Fruit fly (Drosophila melanogaster) whole organism, embryonic: ENCODE measurements around the gene CG31525.
A peak's percentile ranks its signal among the peaks of the same experiment; 100 is the strongest.

Experiments
- Adf1 ChIP-seq: fragments of 200-800 bp; sonication (Bioruptor generic); IDR thresholded peaks from 2 replicates; pipeline ENCODE4 v1.3.6; 2022; ENCODE audit warnings: missing biosample characterization, missing genetic modification characterization
- Awh ChIP-seq: fragments of 200-800 bp; sonication (Bioruptor generic); IDR thresholded peaks from 2 replicates; pipeline ENCODE4, ENCODE4 v1.3.6; 2022; ENCODE audit warnings: missing biosample characterization, missing genetic modification characterization
- CG10209 ChIP-seq: fragments of 200-800 bp; sonication (Bioruptor generic); optimal IDR thresholded peaks from 3 replicates; lab custom pipeline; 2017; ENCODE audit warnings: missing biosample characterization, mild to moderate bottlenecking, missing genetic modification characterization, missing genetic modification reagents
- CG11456 ChIP-seq: fragments of 200-800 bp; sonication (Bioruptor generic); IDR thresholded peaks from 3 replicates; pipeline ENCODE4 v1.3.6; 2022; ENCODE audit warnings: missing biosample characterization, missing genetic modification characterization
- CG13287 ChIP-seq: fragments of 200-800 bp; sonication (Bioruptor generic); IDR thresholded peaks from 2 replicates; pipeline ENCODE4 v1.3.6; 2022; ENCODE audit warnings: missing biosample characterization, missing genetic modification characterization; ENCODE audit not compliant: partially characterized antibody
- CG14965 ChIP-seq: fragments of 200-800 bp; sonication (Bioruptor generic); optimal IDR thresholded peaks from 2 replicates; lab custom pipeline; 2016; ENCODE audit warnings: missing biosample characterization, missing genetic modification characterization, borderline replicate concordance
- CG17912 ChIP-seq: fragments of 200-800 bp; sonication (Bioruptor generic); optimal IDR thresholded peaks from 2 replicates; lab custom pipeline; 2018; ENCODE audit warnings: missing biosample characterization, mild to moderate bottlenecking, missing genetic modification characterization
- CG18011 ChIP-seq: fragments of 200-800 bp; sonication (Bioruptor generic); optimal IDR thresholded peaks from 2 replicates; lab custom pipeline; 2017; ENCODE audit warnings: missing biosample characterization, missing genetic modification characterization, mild to moderate bottlenecking, moderate library complexity, missing genotype
- CG4282 ChIP-seq: fragments of 200-800 bp; sonication (Bioruptor generic); optimal IDR thresholded peaks from 2 replicates; lab custom pipeline; 2016; ENCODE audit warnings: missing biosample characterization, missing genetic modification characterization
- CG5180 ChIP-seq: fragments of 200-800 bp; sonication (Bioruptor generic); optimal IDR thresholded peaks from 3 replicates; lab custom pipeline; 2017; ENCODE audit warnings: missing biosample characterization, missing genetic modification characterization, mild to moderate bottlenecking, moderate library complexity, missing genetic modification reagents
- CG5953 ChIP-seq: fragments of 200-800 bp; sonication (Bioruptor generic); IDR thresholded peaks from 2 replicates; pipeline ENCODE4 v1.3.6; 2022; ENCODE audit warnings: missing biosample characterization, missing genetic modification characterization
- CG9932 ChIP-seq: fragments of 200-800 bp; sonication (Bioruptor generic); IDR thresholded peaks from 2 replicates; pipeline ENCODE4 v1.3.6; 2022; ENCODE audit warnings: missing biosample characterization, missing genetic modification characterization
- Deaf1 ChIP-seq: fragments of 200-800 bp; optimal IDR thresholded peaks from 3 replicates; lab custom pipeline; 2019; ENCODE audit warnings: missing biosample characterization, mild to moderate bottlenecking, missing genetic modification characterization, moderate library complexity
- Ets65A ChIP-seq: fragments of 200-800 bp; sonication (Bioruptor generic); peaks from one replicate; lab custom pipeline; 2016; ENCODE audit warnings: missing biosample characterization, missing genetic modification characterization
- Fer2 ChIP-seq: fragments of 200-800 bp; sonication (Bioruptor generic); optimal IDR thresholded peaks from 2 replicates; lab custom pipeline; 2018; ENCODE audit warnings: missing biosample characterization, mild to moderate bottlenecking, missing genetic modification characterization, moderate library complexity
- HHEX ChIP-seq: fragments of 200-800 bp; sonication (Bioruptor generic); optimal IDR thresholded peaks from 3 replicates; lab custom pipeline; 2017; ENCODE audit warnings: missing biosample characterization, mild to moderate bottlenecking, missing genetic modification characterization, missing genetic modification reagents
- Jarid2 ChIP-seq: fragments of 200-800 bp; sonication (Bioruptor generic); optimal IDR thresholded peaks from 3 replicates; lab custom pipeline; 2017; ENCODE audit warnings: mild to moderate bottlenecking, missing biosample characterization, missing genetic modification reagents, missing genetic modification characterization
- Med ChIP-seq: fragments of 200-800 bp; sonication (Bioruptor generic); peaks from one replicate; lab custom pipeline; 2016; ENCODE audit warnings: missing biosample characterization, missing genetic modification characterization, mild to moderate bottlenecking, inconsistent platforms, moderate library complexity
- Myb ChIP-seq: fragments of 200-800 bp; sonication (Bioruptor generic); optimal IDR thresholded peaks from 2 replicates; lab custom pipeline; 2016; ENCODE audit warnings: missing biosample characterization, missing genetic modification characterization
- Opbp ChIP-seq: fragments of 200-800 bp; sonication (Bioruptor generic); IDR thresholded peaks from 3 replicates; pipeline ENCODE4 v1.3.6; 2022; ENCODE audit warnings: missing biosample characterization, missing genetic modification characterization; ENCODE audit not compliant: partially characterized antibody
- Optix ChIP-seq: fragments of 200-800 bp; sonication (Bioruptor generic); IDR thresholded peaks from 3 replicates; pipeline ENCODE4 v1.3.6; 2022; ENCODE audit warnings: missing biosample characterization, missing genetic modification characterization
- aop ChIP-seq: fragments of 200-800 bp; sonication (Bioruptor generic); IDR thresholded peaks from 2 replicates; pipeline ENCODE4 v1.3.6; 2022; ENCODE audit warnings: missing biosample characterization, missing genetic modification characterization
- cad ChIP-seq: fragments of >200 bp; optimal IDR thresholded peaks from 2 replicates; lab custom pipeline; 2017; ENCODE audit warnings: missing biosample characterization, missing genetic modification characterization
- chinmo ChIP-seq: fragments of 200-800 bp; sonication (Bioruptor generic); IDR thresholded peaks from 4 replicates; pipeline ENCODE4 v1.3.6; 2022; ENCODE audit warnings: missing biosample characterization, missing genetic modification characterization; ENCODE audit not compliant: partially characterized antibody
- chm ChIP-seq: fragments of 200-800 bp; sonication (Bioruptor generic); IDR thresholded peaks from 2 replicates; pipeline ENCODE4 v1.3.6; 2022; ENCODE audit warnings: missing biosample characterization, missing genetic modification characterization
- ci ChIP-seq: fragments of 200-800 bp; sonication (Bioruptor generic); IDR thresholded peaks from 3 replicates; pipeline ENCODE4 v1.3.6; 2022; ENCODE audit warnings: missing biosample characterization, missing genetic modification characterization
- crol ChIP-seq: fragments of 200-800 bp; sonication (Bioruptor generic); IDR thresholded peaks from 2 replicates; pipeline ENCODE4 v1.3.6; 2022; ENCODE audit warnings: missing biosample characterization, missing genetic modification characterization
- ftz-f1 ChIP-seq: fragments of 200-800 bp; sonication (Bioruptor generic); optimal IDR thresholded peaks from 2 replicates; lab custom pipeline; 2016; ENCODE audit warnings: missing biosample characterization, missing genetic modification characterization
- hkb ChIP-seq, 2 experiments: fragments of 200-800 bp in 1 of 2; fragments of >200 bp in 1 of 2; sonication (Bioruptor generic) in 1 of 2; IDR thresholded peaks in 1 of 2; optimal IDR thresholded peaks in 1 of 2; 2 replicates each; pipeline versions ENCODE4 v1.3.6 to Lab custom; 2017 to 2022; ENCODE audit warnings: missing biosample characterization in 1 of 2, missing genetic modification characterization in 1 of 2
- odd ChIP-seq: fragments of 200-800 bp; sonication (Bioruptor generic); optimal IDR thresholded peaks from 2 replicates; lab custom pipeline; 2017; ENCODE audit warnings: missing biosample characterization, mild to moderate bottlenecking, missing genetic modification characterization
- pros ChIP-seq: fragments of 200-800 bp; sonication (Bioruptor generic); optimal IDR thresholded peaks from 3 replicates; lab custom pipeline; 2019; ENCODE audit warnings: missing biosample characterization, mild to moderate bottlenecking, missing genetic modification characterization, moderate library complexity
- psq ChIP-seq: fragments of 200-800 bp; sonication (Bioruptor generic); optimal IDR thresholded peaks from 2 replicates; lab custom pipeline; 2017; ENCODE audit warnings: missing biosample characterization, missing genetic modification characterization
- scrt ChIP-seq: fragments of 200-800 bp; sonication (Bioruptor generic); optimal IDR thresholded peaks from 2 replicates; lab custom pipeline; 2018; ENCODE audit warnings: missing biosample characterization, mild to moderate bottlenecking, missing genetic modification characterization, moderate library complexity
- sim ChIP-seq: fragments of 200-800 bp; sonication (Bioruptor generic); IDR thresholded peaks from 2 replicates; pipeline ENCODE4 v1.3.6; 2022; ENCODE audit warnings: missing biosample characterization, missing genetic modification characterization
- slou ChIP-seq: fragments of 200-800 bp; sonication (Bioruptor generic); optimal IDR thresholded peaks from 3 replicates; lab custom pipeline; 2016; ENCODE audit warnings: missing biosample characterization, missing genetic modification characterization
- sna ChIP-seq: fragments of 200-800 bp; sonication (Bioruptor generic); IDR thresholded peaks from 2 replicates; pipeline ENCODE4 v1.3.6; 2022; ENCODE audit warnings: missing biosample characterization, missing genetic modification characterization; ENCODE audit not compliant: partially characterized antibody
- so ChIP-seq: fragments of 200-800 bp; sonication (Bioruptor generic); IDR thresholded peaks from 3 replicates; pipeline ENCODE4 v1.3.6; 2022; ENCODE audit warnings: missing biosample characterization, missing genetic modification characterization
- vvl ChIP-seq: fragments of 200-800 bp; sonication (Bioruptor generic); IDR thresholded peaks from 2 replicates; pipeline ENCODE4 v1.3.6; 2022; ENCODE audit warnings: missing biosample characterization, missing genetic modification characterization
- zen2 ChIP-seq: fragments of 200-800 bp; sonication (Bioruptor generic); IDR thresholded peaks from 3 replicates; pipeline ENCODE4 v1.3.6; 2022; ENCODE audit warnings: missing biosample characterization, missing genetic modification characterization; ENCODE audit not compliant: partially characterized antibody
- zfh1 ChIP-seq: fragments of 200-800 bp; sonication (Bioruptor generic); IDR thresholded peaks from 3 replicates; pipeline ENCODE4 v1.3.6; 2022; ENCODE audit warnings: missing biosample characterization, missing genetic modification characterization

CG31525 gene

dm6 chr3R:4449256-4449655 is 22.4 kb downstream of the CG31525 start (continued):
- peak; percentile 57; the same call in 1 of the 3 replicates for TF ChIP-seq zen2
- peak; percentile 56 for TF ChIP-seq scrt (GFP tag; lab: Kevin White, UChicago)
- TF ChIP-seq hkb (optimal IDR thresholded peaks at IDR 0.05; lab: Kevin White, UChicago), result no peak
- peak; percentile 27; the same call in 1 of the 2 replicates for TF ChIP-seq hkb (GFP tag; IDR thresholded peaks at IDR 0.05; lab: Robert Waterston, UW)
- peak; percentile 7 for TF ChIP-seq ftz-f1 (GFP tag; lab: Kevin White, UChicago)
- TF ChIP-seq Med (GFP tag; lab: Kevin White, UChicago), result peak; percentile 70

dm6 chr3R:4450721-4451120 is 23.9 kb downstream of the CG31525 start:
- TF ChIP-seq pros (GFP tag; lab: Kevin White, UChicago) (peak; percentile 95), Myb (GFP tag; lab: Kevin White, UChicago) (no peak), chinmo (peak; percentile 61; the same call in 1 of the 4 replicates), Fer2 (no peak), zfh1 (GFP tag; lab: Robert Waterston, UW) (0 out of 3 replicates have a peak, but pooled peaks have one; percentile 34), vvl (GFP tag; lab: Robert Waterston, UW) (peak; percentile 56), HHEX (GFP tag; lab: Kevin White, UChicago) (peak; percentile 15), Jarid2 (GFP tag; lab: Kevin White, UChicago) (peak; percentile 68), CG14965 (GFP tag; lab: Kevin White, UChicago) (no peak), CG10209 (no peak), psq (no peak), ci (peak; percentile 33; the same call in 1 of the 3 replicates), CG5953 (GFP tag; lab: Robert Waterston, UW) (0 out of 2 replicates have a peak, but pooled peaks have one; percentile 15), CG4282 (GFP tag; lab: Kevin White, UChicago) (no peak), sna (GFP tag; lab: Robert Waterston, UW) (no peak), aop (GFP tag; lab: Robert Waterston, UW) (0 out of 2 replicates have a peak, but pooled peaks have one; percentile 12), Awh (peak; percentile 4; the same call in 1 of the 2 replicates), Opbp (GFP tag; lab: Robert Waterston, UW) (0 out of 3 replicates have a peak, but pooled peaks have one; percentile 24), CG11456 (0 out of 3 replicates have a peak, but pooled peaks have one; percentile 25), crol (GFP tag; lab: Robert Waterston, UW) (peak; percentile 22; the same call in 1 of the 2 replicates), cad (GFP tag; lab: Kevin White, UChicago) (no peak), CG5180 (peak; percentile 63), odd (GFP tag; lab: Kevin White, UChicago) (no peak), Adf1 (GFP tag; lab: Robert Waterston, UW) (peak; percentile 84), slou (GFP tag; lab: Kevin White, UChicago) (no peak), CG17912 (GFP tag; lab: Kevin White, UChicago) (peak; percentile 17), Ets65A (GFP tag; lab: Kevin White, UChicago) (peak; percentile 17), CG9932 (GFP tag; lab: Robert Waterston, UW) (0 out of 2 replicates have a peak, but pooled peaks have one; percentile 13), Med (GFP tag; lab: Kevin White, UChicago) (peak; percentile 79), Optix (GFP tag; lab: Robert Waterston, UW) (no peak), chm (GFP tag; lab: Robert Waterston, UW) (peak; percentile 48; the same call in 1 of the 2 replicates), Deaf1 (peak; percentile 30), so (GFP tag; lab: Robert Waterston, UW) (0 out of 3 replicates have a peak, but pooled peaks have one; percentile 8), CG18011 (no peak), sim (no peak), CG13287 (GFP tag; lab: Robert Waterston, UW) (no peak)
- TF ChIP-seq, all 482 proteins: peak for 22
